Worm (Caenorhabditis elegans) whole organism, L2 larva: ENCODE results near the gene lmd-3.

Experiments
- ceh-82 ChIP-seq: fragments of 150-350 bp; optimal IDR thresholded peaks from 2 replicates; lab custom pipeline; 2014; ENCODE audit warnings: missing biosample characterization, missing genetic modification characterization
- elt-1 ChIP-seq: fragments of 150-350 bp; optimal IDR thresholded peaks from 2 replicates; lab custom pipeline; 2014; ENCODE audit warnings: missing biosample characterization, missing genetic modification characterization
- lin-11 ChIP-seq: fragments of 150-350 bp; sonication (generic microtip); optimal IDR thresholded peaks from 2 replicates; lab custom pipeline; 2014; ENCODE audit warnings: missing biosample characterization, missing genetic modification characterization, inconsistent platforms, mixed read lengths
- mab-5 ChIP-seq: fragments of 150-350 bp; optimal IDR thresholded peaks from 2 replicates; lab custom pipeline; 2014; ENCODE audit warnings: missing biosample characterization, missing genetic modification characterization
- mdl-1 ChIP-seq, 2 experiments: fragments of 150-350 bp in 1 of 2; sonication (generic microtip) in 1 of 2; optimal IDR thresholded peaks; 2 replicates each; lab custom pipeline; 2017; ENCODE audit warnings: missing biosample characterization in 2 of 2, missing genetic modification characterization in 2 of 2
- nhr-10 ChIP-seq: sonication (generic microtip); optimal IDR thresholded peaks from 2 replicates; lab custom pipeline; 2017; ENCODE audit warnings: missing biosample characterization, missing genetic modification characterization
- nhr-129 ChIP-seq: fragments of 150-350 bp; optimal IDR thresholded peaks from 2 replicates; lab custom pipeline; 2014; ENCODE audit warnings: missing biosample characterization, missing genetic modification characterization
- nhr-237 ChIP-seq: fragments of 150-350 bp; optimal IDR thresholded peaks from 2 replicates; lab custom pipeline; 2014; ENCODE audit warnings: missing biosample characterization, missing genetic modification characterization
- nhr-77 ChIP-seq: fragments of 150-350 bp; optimal IDR thresholded peaks from 2 replicates; lab custom pipeline; 2014; ENCODE audit warnings: missing biosample characterization, missing genetic modification characterization
- sma-3 ChIP-seq: sonication (generic microtip); optimal IDR thresholded peaks from 2 replicates; lab custom pipeline; 2016; ENCODE audit warnings: missing genetic modification reagents, missing genetic modification characterization, missing compliant biosample characterization
- sma-9 ChIP-seq, 2 experiments: fragments of 150-350 bp in 1 of 2; sonication (generic microtip) in 1 of 2; optimal IDR thresholded peaks; 2 replicates each; lab custom pipeline; 2014 to 2016; ENCODE audit warnings: missing genetic modification characterization in 2 of 2, mild to moderate bottlenecking in 1 of 2, missing biosample characterization in 1 of 2, missing compliant biosample characterization in 1 of 2, missing genetic modification reagents in 1 of 2, moderate library complexity in 1 of 2
- unc-62 ChIP-seq: fragments of 150-350 bp; optimal IDR thresholded peaks from 2 replicates; lab custom pipeline; 2014; ENCODE audit warnings: missing biosample characterization, missing genetic modification reagents, missing genetic modification characterization
- zag-1 ChIP-seq: fragments of 150-350 bp; optimal IDR thresholded peaks from 2 replicates; lab custom pipeline; 2014; ENCODE audit warnings: missing biosample characterization, missing genetic modification characterization
- ztf-4 ChIP-seq: fragments of 150-350 bp; optimal IDR thresholded peaks from 2 replicates; lab custom pipeline; 2014; ENCODE audit warnings: missing biosample characterization, missing genetic modification characterization

- TF ChIP-seq elt-1 (tag; lab: Kevin White, UChicago) = no peak
- no peak for TF ChIP-seq nhr-10 (tag; lab: Kevin White, UChicago)
- no peak for TF ChIP-seq mab-5 (tag; lab: Kevin White, UChicago)
- no peak for TF ChIP-seq nhr-77
- no peak for TF ChIP-seq mdl-1 (tag; optimal IDR thresholded peaks at IDR 0.05; lab: Kevin White, UChicago)
- no peak for TF ChIP-seq nhr-237
- no peak for TF ChIP-seq sma-9 (GFP tag; optimal IDR thresholded peaks at IDR 0.05; lab: Kevin White, UChicago)
- no peak for TF ChIP-seq sma-9 (tag; optimal IDR thresholded peaks at IDR 0.05; lab: Kevin White, UChicago)
- TF ChIP-seq zag-1 = no peak
- TF ChIP-seq ceh-82 (tag; lab: Kevin White, UChicago) = no peak
- no peak for TF ChIP-seq unc-62
- TF ChIP-seq sma-3 (GFP tag; lab: Kevin White, UChicago) = no peak
- TF ChIP-seq nhr-129 (tag; lab: Kevin White, UChicago) = no peak
- TF ChIP-seq lin-11 = no peak
- no peak for TF ChIP-seq ztf-4 (tag; lab: Kevin White, UChicago)
These were observed 57.5 kb downstream of the lmd-3 start, which contains the start of gene gcy-7 for ce11 chrV:8387056-8387455.
